Fruit fly (Drosophila melanogaster) ovary, adult (tissue): ENCODE data around the gene CG12299.
A peak's percentile ranks its signal among the peaks of the same experiment; 100 is the strongest.

Experiments used
- CG17801 ChIP-seq: fragments of 200-800 bp; optimal IDR thresholded peaks from 2 replicates; lab custom pipeline; 2019; ENCODE audit warnings: missing biosample characterization, mild to moderate bottlenecking, missing genetic modification characterization, moderate library complexity; ENCODE audit not compliant: partially characterized antibody

CG12299 gene

DNA sequence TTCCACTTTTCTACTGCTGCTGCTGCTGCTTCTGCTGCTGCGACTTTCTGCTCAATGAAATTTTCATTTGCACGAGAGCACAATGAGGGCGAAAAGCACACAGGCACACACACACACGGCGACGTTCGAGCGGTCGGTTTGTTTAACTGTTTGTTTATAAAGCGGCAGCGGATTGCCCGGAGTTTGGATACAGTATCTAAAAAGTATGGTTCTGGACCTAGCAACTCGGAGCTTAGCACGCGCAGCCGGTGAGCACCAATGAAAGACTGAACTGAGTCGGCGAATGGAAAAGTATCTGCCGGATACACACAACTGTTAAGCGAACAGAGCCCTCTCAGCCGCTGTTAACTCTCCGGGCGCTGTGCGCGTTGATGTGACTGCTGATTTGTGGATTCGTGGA is 18.9 kb downstream of the CG12299 start, which contains the start of gene CG17124:
TSS of gene CG17124 (minus strand) at position 277 of the 400 bp plus-strand sequence.
- TF ChIP-seq CG17801 (GFP tag; lab: Kevin White, UChicago) = peak; percentile 51

DNA sequence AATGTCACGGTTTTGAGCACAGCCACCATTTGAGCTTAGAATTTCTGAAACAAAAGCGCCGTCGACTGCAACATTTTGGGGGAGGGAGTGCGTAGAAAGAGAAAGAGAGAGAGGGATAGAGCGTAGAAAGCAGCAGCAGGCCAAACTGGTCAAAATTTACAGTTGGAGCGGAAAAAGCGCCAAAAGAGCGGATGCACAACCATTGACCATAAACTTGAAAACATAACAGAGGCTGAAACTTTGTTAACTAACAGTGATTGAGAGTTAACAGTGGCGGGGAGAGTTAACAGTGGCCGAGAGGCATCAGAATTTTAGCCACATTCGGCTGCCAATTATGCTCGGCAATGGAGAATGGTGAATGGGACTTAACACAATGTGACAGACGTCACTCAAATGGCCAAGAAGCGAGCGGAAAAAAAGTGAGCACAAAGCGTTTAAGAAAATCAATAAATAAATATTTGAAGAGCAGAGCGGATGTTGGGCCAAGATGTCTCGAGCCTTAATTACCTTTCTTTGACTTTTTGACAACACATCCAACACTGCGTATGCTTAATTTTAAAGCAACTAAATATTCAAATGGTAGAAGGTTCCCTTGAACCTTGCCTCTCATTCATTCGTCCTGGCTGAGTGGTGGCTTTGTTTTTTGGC is 20.0 kb downstream of the CG12299 start:
- TF ChIP-seq CG17801 (GFP tag; lab: Kevin White, UChicago) = no peak

DNA sequence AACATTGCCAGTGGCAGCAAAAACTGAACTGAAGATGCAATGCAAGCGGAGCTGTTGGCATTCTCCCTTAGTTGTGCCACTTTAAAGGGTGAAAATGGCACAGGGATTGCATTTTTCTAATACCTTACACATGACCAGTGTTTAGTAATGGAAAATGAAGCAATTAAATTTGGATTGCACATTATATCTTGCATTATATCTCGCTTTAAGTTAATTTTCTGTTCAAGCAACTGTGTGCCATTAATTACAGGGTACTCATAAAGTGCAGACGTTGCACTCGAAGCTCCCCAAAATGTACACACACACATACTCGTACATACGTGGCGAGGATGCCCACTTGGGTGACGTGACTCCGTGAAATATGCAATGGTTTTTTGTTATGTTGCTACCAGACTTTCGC is 22.5 kb downstream of the CG12299 start:
- TF ChIP-seq CG17801 (GFP tag; lab: Kevin White, UChicago) = no peak

DNA sequence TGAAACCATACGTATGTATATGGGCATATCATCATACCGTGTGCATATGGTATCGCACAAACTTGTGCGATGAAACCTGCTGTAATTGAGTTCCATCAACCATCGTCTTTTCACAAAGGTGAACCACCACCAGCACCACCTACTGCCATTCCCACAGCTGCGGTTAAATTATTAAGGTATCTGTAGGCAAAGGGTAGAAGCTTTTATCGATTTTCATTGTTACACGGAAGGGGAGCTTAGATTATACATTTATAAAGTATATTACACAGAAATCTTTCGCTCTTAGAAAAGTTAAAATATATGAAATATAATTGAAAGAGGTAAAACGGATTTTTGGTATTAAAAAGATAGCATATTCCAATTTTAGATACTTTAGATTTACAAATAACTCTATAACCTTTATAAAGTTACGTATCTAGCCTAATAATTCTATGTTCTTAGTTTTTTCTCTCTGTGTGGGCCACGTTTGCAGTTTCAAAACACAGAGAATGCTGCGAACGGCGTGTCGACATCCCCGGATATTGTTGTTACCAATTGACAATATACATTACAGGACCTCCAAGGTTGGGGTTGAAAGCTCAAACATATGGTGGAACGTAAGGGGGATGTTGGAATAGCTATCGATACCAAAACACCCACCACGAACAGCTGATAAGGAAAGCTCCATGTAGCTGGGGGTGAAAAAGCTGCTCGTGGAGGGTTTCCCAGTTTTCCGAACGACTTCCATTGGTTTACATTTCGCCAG is 23.4 kb downstream of the CG12299 start, which contains the start of gene CG6495:
TSS of gene CG6495 (plus strand) at position 695 of the 745 bp plus-strand sequence.
- no peak for TF ChIP-seq CG17801 (GFP tag; lab: Kevin White, UChicago)

- no peak for TF ChIP-seq CG17801 (GFP tag; lab: Kevin White, UChicago)
These were observed 30.5 kb downstream of the CG12299 start, which contains the start of gene Ubc2 for dm6 chr2L:10767597-10768188. TSS of gene Ubc2 (minus strand) at chr2L:10768006.

- TF ChIP-seq CG17801 (GFP tag; lab: Kevin White, UChicago) = no peak
These were observed 32.6 kb downstream of the CG12299 start, which contains the start of gene CG6724 for dm6 chr2L:10769708-10770107. TSS of gene CG6724 (minus strand) at chr2L:10769952.

DNA sequence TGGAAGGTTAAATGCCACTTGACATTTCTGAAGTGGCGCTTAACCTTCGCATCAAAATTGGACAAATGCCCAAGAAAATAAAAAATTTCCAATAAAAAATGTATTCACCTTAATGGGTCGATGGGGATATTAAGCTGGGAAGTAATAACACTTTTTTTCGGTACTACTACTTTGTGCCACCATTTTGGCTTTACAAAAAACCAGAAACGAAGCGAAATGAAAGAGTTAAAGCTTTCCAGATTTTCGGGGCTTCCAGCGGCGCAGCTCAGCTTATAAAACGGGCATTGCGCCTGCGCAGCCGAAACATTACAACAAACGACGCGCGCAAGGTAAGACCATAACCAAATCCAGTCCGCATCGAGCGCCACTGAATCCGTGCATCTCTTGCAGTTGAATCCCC is 33.4 kb downstream of the CG12299 start, which contains the start of gene CG17127:
TSS of gene CG17127 (plus strand) at position 301 of the 400 bp plus-strand sequence.
- no peak for TF ChIP-seq CG17801 (GFP tag; lab: Kevin White, UChicago)

DNA sequence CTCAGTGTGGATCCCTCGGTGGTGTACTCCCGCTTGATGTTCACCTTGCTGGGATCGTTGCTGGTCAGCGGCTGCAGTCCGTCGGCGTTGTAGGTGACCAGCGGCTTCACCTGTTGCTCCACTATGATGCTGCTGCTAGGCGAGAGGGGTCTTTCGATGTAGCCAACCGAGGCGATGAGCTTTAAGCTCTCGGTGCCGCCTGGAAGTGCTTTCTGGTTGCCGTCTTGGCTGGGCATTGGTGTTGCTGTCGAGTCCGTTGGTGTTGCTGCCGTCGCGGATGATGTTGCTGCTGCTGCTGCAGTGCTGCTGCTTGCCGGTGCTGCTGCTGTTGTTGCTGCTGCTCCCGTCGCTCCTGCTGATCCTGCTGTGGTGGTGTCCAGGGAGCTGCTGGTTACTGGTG is 36.9 kb downstream of the CG12299 start:
- TF ChIP-seq CG17801 (GFP tag; lab: Kevin White, UChicago) = no peak

DNA sequence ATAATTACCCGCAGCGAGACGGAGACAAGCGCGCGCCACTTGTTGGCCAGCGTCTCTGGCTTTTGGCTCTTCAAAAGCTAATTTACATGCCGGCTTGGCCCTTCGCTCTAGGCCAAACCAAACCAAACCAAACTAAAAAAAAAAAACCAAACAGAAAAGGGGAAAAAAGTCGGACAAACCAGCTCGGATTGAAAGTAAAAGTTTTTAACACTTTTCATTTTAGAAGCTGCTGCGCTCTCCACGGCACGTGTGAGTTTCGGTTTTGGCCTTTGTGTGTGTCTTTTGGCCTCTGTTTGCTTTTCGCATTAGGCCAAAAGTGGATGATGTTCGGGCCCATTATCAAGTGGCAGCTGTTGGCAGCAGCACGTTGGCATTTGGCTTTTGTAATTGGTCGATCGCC is 44.1 kb downstream of the CG12299 start:
- TF ChIP-seq CG17801 (GFP tag; lab: Kevin White, UChicago) = no peak

DNA sequence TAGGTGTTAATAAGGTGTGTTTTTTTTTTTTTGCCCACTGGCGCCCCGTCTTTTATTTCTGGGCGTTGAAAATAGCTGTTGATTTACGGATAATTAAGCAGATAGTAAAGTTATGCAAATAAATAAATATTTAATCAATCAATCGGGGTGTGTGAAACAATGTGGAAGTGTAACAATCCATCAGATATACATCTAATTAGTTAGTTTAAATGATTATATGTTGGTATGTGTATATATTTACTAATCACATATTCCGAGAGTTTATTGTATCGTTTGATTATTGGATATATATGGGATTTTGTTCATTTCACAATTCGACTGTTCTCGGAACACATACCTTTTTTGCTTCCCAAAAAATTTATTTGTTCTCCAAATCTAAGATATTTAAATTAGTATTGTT is 52.8 kb downstream of the CG12299 start, which contains the start of gene CG31870:
TSS of gene CG31870 (plus strand) at position 301 of the 400 bp plus-strand sequence.
- no peak for TF ChIP-seq CG17801 (GFP tag; lab: Kevin White, UChicago)
